Fruit fly (Drosophila melanogaster): ENCODE results near the gene CG15059.

DNA sequence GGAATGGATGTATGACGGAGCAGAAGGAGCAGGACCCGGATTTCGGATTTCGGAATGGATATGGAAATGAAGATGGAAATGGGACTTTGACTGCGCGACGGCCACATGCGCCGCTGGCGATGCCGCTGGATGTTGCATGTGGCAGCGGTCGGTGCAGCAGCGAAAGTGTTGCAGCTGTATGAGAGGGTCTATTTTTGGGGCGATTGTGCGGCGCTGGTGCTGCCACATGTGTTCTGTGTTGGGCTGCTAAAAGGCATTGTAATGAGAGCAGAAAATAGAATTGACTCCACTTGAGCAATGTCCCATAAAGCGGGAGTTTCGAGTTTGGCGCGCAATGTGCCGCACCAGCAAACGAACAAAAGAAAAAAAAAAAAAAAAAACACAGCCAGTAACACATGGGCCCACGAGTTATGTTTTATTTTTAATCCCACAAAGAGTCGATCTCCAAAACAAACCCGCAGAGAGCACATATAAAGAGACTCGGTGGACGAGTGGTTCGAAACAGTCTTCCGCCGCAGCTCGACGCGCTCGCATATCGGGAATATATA is 50.3 kb downstream of the CG15059 start, which contains the start of gene Him:
- no peak for TF ChIP-seq CG8478 (optimal IDR thresholded peaks at IDR 0.05)
- TF ChIP-seq CTCF (optimal IDR thresholded peaks at IDR 0.05) = no peak
